Worm (Caenorhabditis elegans) whole organism, early embryonic: Measurements from ENCODE around the gene D2024.4.

Experiments used
- B0310.2 ChIP-seq: sonication (generic microtip); optimal IDR thresholded peaks from 2 replicates; lab custom pipeline; 2016; ENCODE audit warnings: mild to moderate bottlenecking, missing genetic modification characterization, missing compliant biosample characterization
- F13C5.2 ChIP-seq: sonication (generic microtip); optimal IDR thresholded peaks from 2 replicates; lab custom pipeline; 2017; ENCODE audit warnings: mild to moderate bottlenecking, missing genetic modification characterization, inconsistent platforms, missing compliant biosample characterization
- aly-1 ChIP-seq: sonication (generic microtip); optimal IDR thresholded peaks from 2 replicates; lab custom pipeline; 2016; ENCODE audit warnings: missing genetic modification characterization, missing compliant biosample characterization
- ama-1 ChIP-seq: fragments of 150-350 bp; optimal IDR thresholded peaks from 2 replicates; lab custom pipeline; 2014
- ceh-13 ChIP-seq: fragments of 200-800 bp; sonication (Bioruptor generic); optimal IDR thresholded peaks from 2 replicates; lab custom pipeline; 2018; ENCODE audit warnings: mild to moderate bottlenecking, missing genetic modification characterization, missing compliant biosample characterization
- ceh-36 ChIP-seq: sonication (generic microtip); optimal IDR thresholded peaks from 2 replicates; lab custom pipeline; 2016; ENCODE audit warnings: missing genetic modification characterization, inconsistent platforms, missing compliant biosample characterization
- ets-7 ChIP-seq: sonication (generic microtip); optimal IDR thresholded peaks from 2 replicates; lab custom pipeline; 2016; ENCODE audit warnings: missing genotype, missing genetic modification characterization, missing compliant biosample characterization
- flt-1 ChIP-seq: fragments of 200-800 bp; sonication (Bioruptor generic); IDR thresholded peaks from 2 replicates; pipeline ENCODE4 v1.3.6; 2022; ENCODE audit warnings: missing genetic modification characterization, missing compliant biosample characterization
- hmbx-1 ChIP-seq: sonication (generic microtip); optimal IDR thresholded peaks from 2 replicates; lab custom pipeline; 2016; ENCODE audit warnings: mild to moderate bottlenecking, missing genetic modification characterization, missing compliant biosample characterization
- hmg-4 ChIP-seq: fragments of 200-800 bp; sonication (Bioruptor generic); optimal IDR thresholded peaks from 2 replicates; lab custom pipeline; 2018; ENCODE audit warnings: mild to moderate bottlenecking, missing genetic modification characterization, missing compliant biosample characterization
- hnd-1 ChIP-seq: sonication (generic microtip); optimal IDR thresholded peaks from 2 replicates; lab custom pipeline; 2016; ENCODE audit warnings: missing genetic modification characterization, missing compliant biosample characterization
- pes-1 ChIP-seq: fragments of 200-800 bp; sonication (Bioruptor generic); IDR thresholded peaks from 2 replicates; pipeline ENCODE4 v1.3.6; 2022; ENCODE audit warnings: missing genetic modification reagents, missing genetic modification characterization, missing compliant biosample characterization
- scrt-1 ChIP-seq: fragments of 200-800 bp; sonication (Bioruptor generic); IDR thresholded peaks from 2 replicates; pipeline ENCODE4 v1.3.6; 2022; ENCODE audit warnings: missing genetic modification characterization, missing compliant biosample characterization
- sea-1 ChIP-seq: fragments of 200-800 bp; sonication (Bioruptor generic); conservative IDR thresholded peaks from 2 replicates; pipeline ENCODE4 v1.3.6; 2022; ENCODE audit warnings: missing genetic modification characterization, missing compliant biosample characterization
- tbx-11 ChIP-seq: fragments of 200-800 bp; sonication (Bioruptor generic); IDR thresholded peaks from 2 replicates; pipeline ENCODE4 v1.3.6; 2022; ENCODE audit warnings: missing genetic modification characterization, missing compliant biosample characterization
- tbx-37 ChIP-seq: fragments of 200-800 bp; sonication (Bioruptor generic); conservative IDR thresholded peaks from 2 replicates; pipeline ENCODE4 v1.3.6; 2022; ENCODE audit warnings: missing genetic modification reagents, missing genetic modification characterization, missing compliant biosample characterization
- tra-4 ChIP-seq: sonication (generic microtip); optimal IDR thresholded peaks from 2 replicates; lab custom pipeline; 2017; ENCODE audit warnings: missing genetic modification characterization, missing compliant biosample characterization

Gene D2024.4

DNA sequence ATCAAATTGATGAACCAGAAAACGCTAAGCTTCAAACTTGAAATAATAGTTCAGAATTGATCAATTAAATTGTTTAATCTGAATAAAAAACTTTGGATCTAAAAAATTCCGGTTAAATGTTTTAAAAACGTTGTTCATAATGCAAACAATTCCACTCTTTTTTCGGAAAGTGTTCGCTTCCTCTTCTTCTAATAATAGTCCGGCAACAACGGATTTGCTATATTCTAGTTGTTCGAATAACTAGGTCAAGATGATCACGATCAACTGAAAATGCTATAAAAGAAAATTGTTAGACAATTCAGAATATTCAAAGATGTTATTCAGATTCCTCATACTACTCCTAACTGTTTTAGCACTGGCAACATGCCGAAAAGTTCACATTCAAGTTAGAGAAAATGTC, at the start of gene D2024.4:
Gene D2024.4 (plus strand): TSS at position 301 of the 400 bp plus-strand sequence.
- TF ChIP-seq hnd-1 (tag; lab: Kevin White, UChicago) (no peak), hmbx-1 (tag; lab: Kevin White, UChicago) (no peak), F13C5.2 (no peak), flt-1 (no peak), pes-1 (GFP tag; lab: Robert Waterston, UW) (no peak), scrt-1 (no peak), ets-7 (tag; lab: Kevin White, UChicago) (no peak), tra-4 (tag; lab: Kevin White, UChicago) (no peak), tbx-37 (GFP tag; lab: Robert Waterston, UW) (no peak), ceh-13 (GFP tag; lab: Kevin White, UChicago) (no peak), B0310.2 (tag; lab: Kevin White, UChicago) (no peak), ceh-36 (tag; lab: Kevin White, UChicago) (no peak), ama-1 (lab: Kevin White, UChicago) (no peak), aly-1 (tag; lab: Kevin White, UChicago) (no peak)

- TF ChIP-seq tbx-37 (GFP tag; lab: Robert Waterston, UW) (no peak), flt-1 (no peak), scrt-1 (no peak), aly-1 (tag; lab: Kevin White, UChicago) (no peak), ets-7 (tag; lab: Kevin White, UChicago) (no peak), F13C5.2 (no peak), hmg-4 (GFP tag; lab: Kevin White, UChicago) (no peak), ceh-13 (GFP tag; lab: Kevin White, UChicago) (no peak), B0310.2 (tag; lab: Kevin White, UChicago) (no peak), pes-1 (GFP tag; lab: Robert Waterston, UW) (no peak), ceh-36 (tag; lab: Kevin White, UChicago) (no peak), hnd-1 (tag; lab: Kevin White, UChicago) (no peak), sea-1 (GFP tag; lab: Robert Waterston, UW) (no peak), tbx-11 (GFP tag; lab: Robert Waterston, UW) (no peak), ama-1 (lab: Kevin White, UChicago) (no peak), tra-4 (tag; lab: Kevin White, UChicago) (no peak), hmbx-1 (tag; lab: Kevin White, UChicago) (no peak)
Measured at ce11 chrIV:7182818-7183217, 48.2 kb upstream of the D2024.4 start.

DNA sequence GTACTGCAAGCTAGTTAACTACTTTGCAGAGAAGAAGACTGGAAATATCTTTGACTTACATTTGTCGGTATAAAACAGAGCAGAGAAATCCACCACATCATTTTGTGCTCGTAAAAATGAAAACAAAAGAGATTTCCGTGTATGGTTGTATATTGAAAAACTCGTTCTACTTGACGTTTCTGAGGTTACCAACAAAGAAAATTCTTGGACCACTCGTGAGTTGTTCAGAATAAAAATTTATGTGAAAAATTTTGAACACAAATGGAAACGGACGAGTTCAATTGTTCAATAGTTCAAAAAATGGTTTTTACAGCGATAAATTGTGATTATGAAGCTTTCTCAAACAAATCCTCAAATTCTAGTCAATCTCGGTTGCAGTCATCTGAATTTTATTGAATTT, 46.4 kb upstream of the D2024.4 start, which contains the start of gene clec-179:
Gene clec-179 (minus strand): TSS at position 101 of the 400 bp plus-strand sequence.
- TF ChIP-seq hmg-4 (GFP tag; lab: Kevin White, UChicago) (no peak), B0310.2 (tag; lab: Kevin White, UChicago) (no peak), flt-1 (no peak), F13C5.2 (no peak), tbx-11 (GFP tag; lab: Robert Waterston, UW) (no peak), pes-1 (GFP tag; lab: Robert Waterston, UW) (no peak), ets-7 (tag; lab: Kevin White, UChicago) (no peak), scrt-1 (no peak), sea-1 (GFP tag; lab: Robert Waterston, UW) (no peak), ama-1 (lab: Kevin White, UChicago) (no peak), ceh-13 (GFP tag; lab: Kevin White, UChicago) (no peak), aly-1 (tag; lab: Kevin White, UChicago) (no peak), tra-4 (tag; lab: Kevin White, UChicago) (no peak), hnd-1 (tag; lab: Kevin White, UChicago) (no peak), hmbx-1 (tag; lab: Kevin White, UChicago) (no peak), tbx-37 (GFP tag; lab: Robert Waterston, UW) (no peak), ceh-36 (tag; lab: Kevin White, UChicago) (no peak)

DNA sequence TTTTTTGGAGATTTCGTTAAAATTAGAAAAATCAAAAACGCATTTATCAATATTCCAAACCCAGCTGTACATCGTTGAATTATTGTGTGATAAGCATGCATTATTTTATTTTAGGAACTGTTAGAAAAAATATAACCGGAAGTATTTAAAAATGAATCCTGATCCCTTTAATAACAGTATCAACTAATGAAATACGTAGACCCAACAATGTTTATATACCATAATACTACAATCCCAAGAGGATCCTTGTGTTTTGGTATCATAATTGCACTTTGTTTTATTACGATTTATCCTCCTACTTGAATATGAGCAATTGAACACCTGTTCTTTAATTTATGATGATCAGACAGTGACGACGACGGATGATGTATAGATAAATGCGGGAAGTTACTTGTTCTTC, 44.3 kb upstream of the D2024.4 start, which contains the start of gene str-249:
Gene str-249 (minus strand): TSS at position 101 of the 400 bp plus-strand sequence.
- TF ChIP-seq sea-1 (GFP tag; lab: Robert Waterston, UW) (no peak), scrt-1 (no peak), flt-1 (no peak), hmg-4 (GFP tag; lab: Kevin White, UChicago) (no peak)

ce11 chrIV:7188030-7188429, 43.0 kb upstream of the D2024.4 start, which contains the start of gene C42D4.13:
Gene C42D4.13, minus strand, starts transcription at chrIV:7188130.
- TF ChIP-seq pes-1 (GFP tag; lab: Robert Waterston, UW) (no peak), sea-1 (GFP tag; lab: Robert Waterston, UW) (no peak), F13C5.2 (no peak), ets-7 (tag; lab: Kevin White, UChicago) (no peak), B0310.2 (tag; lab: Kevin White, UChicago) (no peak), ceh-13 (GFP tag; lab: Kevin White, UChicago) (no peak), hmg-4 (GFP tag; lab: Kevin White, UChicago) (no peak), hmbx-1 (tag; lab: Kevin White, UChicago) (no peak), aly-1 (tag; lab: Kevin White, UChicago) (no peak), hnd-1 (tag; lab: Kevin White, UChicago) (no peak), tbx-11 (GFP tag; lab: Robert Waterston, UW) (no peak), tra-4 (tag; lab: Kevin White, UChicago) (no peak), tbx-37 (GFP tag; lab: Robert Waterston, UW) (no peak), ama-1 (lab: Kevin White, UChicago) (no peak), flt-1 (no peak), ceh-36 (tag; lab: Kevin White, UChicago) (no peak)

DNA sequence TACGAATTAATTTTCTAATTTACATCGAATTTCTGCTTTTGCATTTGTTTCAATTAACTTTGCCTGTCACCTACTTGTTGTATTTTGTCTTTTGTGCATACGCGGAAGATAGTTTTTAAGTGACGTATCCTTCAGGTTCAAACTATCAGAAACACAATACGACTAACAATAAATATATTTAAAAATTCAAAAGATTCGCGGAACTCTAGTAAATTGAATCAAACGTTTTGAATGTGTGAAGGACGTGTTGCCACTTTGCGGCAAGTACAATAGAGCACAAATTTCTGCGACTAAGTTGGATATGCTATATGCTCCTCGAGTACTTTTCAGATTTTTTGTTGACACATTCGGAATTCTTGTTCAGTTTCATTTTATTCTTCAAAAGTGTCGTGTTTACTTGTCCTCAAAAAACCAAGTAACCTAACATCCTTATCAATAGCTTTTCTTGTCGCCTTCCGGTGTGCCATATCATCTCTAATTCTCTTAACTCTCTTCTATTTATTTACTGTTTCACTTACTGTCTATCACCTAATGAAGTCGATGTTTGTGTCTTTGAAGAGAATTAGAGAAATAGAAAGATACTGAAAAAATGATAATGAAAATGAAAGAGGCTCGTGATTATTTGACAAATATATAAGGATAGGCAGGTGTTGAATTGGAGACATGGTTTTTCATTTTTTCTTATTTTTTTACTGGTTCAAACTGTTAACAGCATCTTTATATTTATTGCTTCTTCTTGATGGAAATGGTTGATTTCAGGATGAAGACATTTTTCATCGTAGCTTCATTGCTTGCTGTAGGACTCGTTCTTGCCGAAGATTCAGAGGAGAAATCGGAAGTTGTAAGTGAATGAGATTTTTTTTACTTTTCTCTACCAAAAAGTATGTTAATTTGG, 42.3 kb upstream of the D2024.4 start, which contains the start of gene srlf-7:
Gene srlf-7 (plus strand): TSS at position 760 of the 895 bp plus-strand sequence.
- TF ChIP-seq hmg-4 (GFP tag; lab: Kevin White, UChicago): no peak
- TF ChIP-seq flt-1: no peak
